Worm (Caenorhabditis elegans): ENCODE data around the gene sre-48.

Gene sre-48

ce11 chrII:13973514-13973913 is 6.2 kb downstream of the sre-48 start, which contains the start of gene Y39G8B.1:
Y39G8B.1 (minus strand) TSS chrII:13973812.
- TF ChIP-seq pax-3 (tag; optimal IDR thresholded peaks at IDR 0.05) (no peak), nhr-85 (tag) (no peak), nhr-28 (tag; optimal IDR thresholded peaks at IDR 0.05) (no peak), rnt-1 (tag; optimal IDR thresholded peaks at IDR 0.05) (no peak), egl-13 (tag; optimal IDR thresholded peaks at IDR 0.05) (no peak), dsc-1 (tag; optimal IDR thresholded peaks at IDR 0.05) (no peak), F16B12.6 (tag; optimal IDR thresholded peaks at IDR 0.05) (peak; percentile 35), blmp-1 (tag; optimal IDR thresholded peaks at IDR 0.05) (peak; percentile 58), C34B4.2 (tag; optimal IDR thresholded peaks at IDR 0.05) (no peak), lsy-2 (tag; optimal IDR thresholded peaks at IDR 0.05) (peak in 1 of 2 experiments; percentile 7), ama-1 (optimal IDR thresholded peaks at IDR 0.05) (no peak), skn-1 (tag; optimal IDR thresholded peaks at IDR 0.05) (peak; percentile 1), mep-1 (tag; optimal IDR thresholded peaks at IDR 0.05) (peak; percentile 47), lin-35 (GFP tag; optimal IDR thresholded peaks at IDR 0.05) (peak in 1 of 2 experiments; percentile 33), dpl-1 (GFP tag; optimal IDR thresholded peaks at IDR 0.05) (peak in 1 of 3 experiments; percentile 9), sox-4 (tag; optimal IDR thresholded peaks at IDR 0.05) (no peak)

DNA sequence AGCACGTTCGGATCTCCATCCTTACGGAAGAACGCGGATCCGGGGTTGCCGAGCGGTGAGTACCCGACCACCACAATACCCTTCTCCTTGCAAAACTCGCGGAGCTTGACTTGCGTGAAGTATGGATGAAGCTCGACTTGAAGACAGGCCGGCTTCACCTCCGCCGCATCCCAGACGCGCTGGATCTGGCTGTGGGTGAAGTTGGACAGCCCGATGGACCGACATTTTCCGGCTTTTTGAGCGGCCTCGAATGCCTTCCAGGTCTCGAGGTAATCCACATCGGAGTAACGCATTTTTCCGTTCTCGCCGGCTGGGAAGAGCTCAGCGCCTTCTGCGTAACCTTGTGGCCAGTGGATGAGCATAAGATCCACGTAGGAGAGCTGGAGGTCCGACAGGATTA is 7.5 kb downstream of the sre-48 start:
- TF ChIP-seq sox-4 (tag; optimal IDR thresholded peaks at IDR 0.05) (no peak), isw-1 (GFP tag; IDR thresholded peaks at IDR 0.05) (no peak), sptf-1 (tag; optimal IDR thresholded peaks at IDR 0.05) (no peak), ceh-8 (GFP tag; optimal IDR thresholded peaks at IDR 0.05) (no peak), snu-23 (GFP tag; optimal IDR thresholded peaks at IDR 0.05) (no peak), C34B4.2 (tag; optimal IDR thresholded peaks at IDR 0.05) (no peak), swsn-7 (tag; optimal IDR thresholded peaks at IDR 0.05) (no peak), ztf-4 (tag; optimal IDR thresholded peaks at IDR 0.05) (no peak), jun-1 (tag; optimal IDR thresholded peaks at IDR 0.05) (no peak)

ce11 chrII:13968979-13969378 is 10.7 kb downstream of the sre-48 start, which contains the start of gene sre-43:
sre-43 (minus strand) TSS chrII:13969079.
- TF ChIP-seq efl-3 (GFP tag; optimal IDR thresholded peaks at IDR 0.05) = no peak
- TF ChIP-seq snpc-4 (tag; optimal IDR thresholded peaks at IDR 0.05) = no peak
- TF ChIP-seq efl-1 (optimal IDR thresholded peaks at IDR 0.05) = no peak
- TF ChIP-seq efl-1 (GFP tag; optimal IDR thresholded peaks at IDR 0.05 in 1 of 2) = peak in 1 of 2 experiments; percentile 48

DNA sequence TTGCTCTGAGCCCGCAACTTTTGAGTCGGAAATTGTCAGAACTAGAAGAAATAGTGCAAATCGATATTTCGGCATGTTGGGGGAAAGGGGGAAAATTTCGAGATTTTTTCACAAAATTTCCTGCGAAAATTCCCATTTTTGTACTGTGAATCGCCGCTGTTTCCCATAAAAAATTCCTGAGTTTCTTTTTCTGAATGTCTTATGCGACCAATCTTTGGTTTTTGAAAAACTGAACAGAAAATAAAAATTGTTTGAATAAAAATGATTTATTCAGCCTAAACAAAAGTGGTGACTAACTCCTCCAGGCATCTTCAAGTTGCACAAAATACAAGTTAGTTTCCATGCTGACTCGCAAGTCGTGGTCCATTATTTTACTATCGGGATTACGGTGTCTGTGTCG is 13.4 kb downstream of the sre-48 start, which contains the start of gene W07G1.7:
TSS of gene W07G1.7 (minus strand) at position 101 of the 400 bp plus-strand sequence.
- TF ChIP-seq fkh-10 (GFP tag; optimal IDR thresholded peaks at IDR 0.05) = no peak
- no peak for TF ChIP-seq sptf-1 (tag; optimal IDR thresholded peaks at IDR 0.05)
- TF ChIP-seq nhr-76 (tag; optimal IDR thresholded peaks at IDR 0.05) = no peak
- no peak for TF ChIP-seq vab-15 (tag; optimal IDR thresholded peaks at IDR 0.05)
- TF ChIP-seq grh-1 (GFP tag; IDR thresholded peaks at IDR 0.05) = no peak
- TF ChIP-seq ets-5 (GFP tag; IDR thresholded peaks at IDR 0.05) = no peak
- TF ChIP-seq lin-39 (tag; optimal IDR thresholded peaks at IDR 0.05) = no peak
- TF ChIP-seq elt-2 (tag; optimal IDR thresholded peaks at IDR 0.05) = no peak

ce11 chrII:13964325-13964724 is 15.4 kb downstream of the sre-48 start:
- TF ChIP-seq unc-130 (tag; optimal IDR thresholded peaks at IDR 0.05) = no peak
- TF ChIP-seq ama-1 (optimal IDR thresholded peaks at IDR 0.05) = no peak
- TF ChIP-seq nhr-28 (tag; optimal IDR thresholded peaks at IDR 0.05) = no peak
- TF ChIP-seq sup-37 (GFP tag; optimal IDR thresholded peaks at IDR 0.05) = no peak
- no peak for TF ChIP-seq Y116A8C.19 (tag; optimal IDR thresholded peaks at IDR 0.05; ENCODE audit: borderline replicate concordance)
- TF ChIP-seq F16B12.6 (tag; optimal IDR thresholded peaks at IDR 0.05) = no peak
- no peak for TF ChIP-seq unc-98 (GFP tag; IDR thresholded peaks at IDR 0.05)
- TF ChIP-seq ets-5 (GFP tag; IDR thresholded peaks at IDR 0.05) = no peak
- TF ChIP-seq isw-1 (GFP tag; IDR thresholded peaks at IDR 0.05) = no peak
- TF ChIP-seq fkh-10 (GFP tag; optimal IDR thresholded peaks at IDR 0.05) = peak; percentile 15
- TF ChIP-seq efl-1 (optimal IDR thresholded peaks at IDR 0.05) = no peak
- TF ChIP-seq efl-1 (GFP tag; optimal IDR thresholded peaks at IDR 0.05 in 1 of 2) = no peak
- no peak for TF ChIP-seq lin-35 (GFP tag; optimal IDR thresholded peaks at IDR 0.05)
- TF ChIP-seq elt-2 (tag; optimal IDR thresholded peaks at IDR 0.05) = no peak
- TF ChIP-seq pax-3 (tag; optimal IDR thresholded peaks at IDR 0.05) = no peak
- no peak for TF ChIP-seq blmp-1 (tag; optimal IDR thresholded peaks at IDR 0.05)
- TF ChIP-seq aha-1 (tag; optimal IDR thresholded peaks at IDR 0.05) = no peak
- TF ChIP-seq pag-3 (tag; optimal IDR thresholded peaks at IDR 0.05; ENCODE audit: borderline replicate concordance, insufficient read depth) = no peak
- peak; percentile 87 for TF ChIP-seq fkh-8 (tag; optimal IDR thresholded peaks at IDR 0.05)
- TF ChIP-seq efl-3 (GFP tag; optimal IDR thresholded peaks at IDR 0.05) = no peak
- peak; percentile 26 for TF ChIP-seq nhr-47 (tag; optimal IDR thresholded peaks at IDR 0.05)
- no peak for TF ChIP-seq unc-86 (tag; optimal IDR thresholded peaks at IDR 0.05)
- TF ChIP-seq ceh-8 (GFP tag; optimal IDR thresholded peaks at IDR 0.05) = peak; percentile 17
- no peak for TF ChIP-seq C04F5.9 (tag; optimal IDR thresholded peaks at IDR 0.05)
- TF ChIP-seq pqm-1 (tag; optimal IDR thresholded peaks at IDR 0.05) = no peak

All from whole organism, L1 larva.